Fruit fly (Drosophila melanogaster): Measurements from ENCODE around the gene Vml.

dm6 chrX:2292410-2292809 lies 16.8 kb downstream of the Vml start:
- TF ChIP-seq CG8478 (optimal IDR thresholded peaks at IDR 0.05) (no peak), CTCF (optimal IDR thresholded peaks at IDR 0.05) (no peak)
